Worm (Caenorhabditis elegans): Measurements from ENCODE around the gene chdh-1.

Gene chdh-1

ce11 chrII:8664533-8664932 is 34.2 kb downstream of the chdh-1 start, which contains the start of gene etc-1:
TSS of gene etc-1 (plus strand) at chrII:8664833.
- TF ChIP-seq him-1 (tag; optimal IDR thresholded peaks at IDR 0.05) (no peak), W03F9.2 (tag; optimal IDR thresholded peaks at IDR 0.05) (no peak), dao-5 (tag; optimal IDR thresholded peaks at IDR 0.05) (no peak)

DNA sequence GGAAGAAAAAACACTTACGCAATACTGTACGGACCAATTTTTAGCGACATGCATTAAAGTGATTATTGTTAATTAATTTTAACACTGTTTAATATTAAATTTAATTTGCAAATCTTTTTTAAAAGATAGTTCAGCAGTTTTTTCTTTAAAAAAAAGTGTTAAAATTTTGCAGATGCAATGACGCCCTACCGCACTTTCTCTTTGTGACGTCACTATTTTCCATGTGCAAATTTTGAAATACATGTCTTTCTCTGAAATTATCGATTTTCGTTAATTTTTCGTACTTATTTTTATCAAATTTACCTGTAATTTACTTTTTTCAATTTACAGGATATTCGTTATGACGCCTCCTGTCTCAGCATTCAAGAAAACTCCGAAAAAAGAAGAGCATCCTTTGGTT is 37.2 kb downstream of the chdh-1 start, which contains the start of the genes piga-1 and eif-2Bepsilon:
piga-1 (minus strand) TSS at position 174 of the 400 bp plus-strand sequence.
eif-2Bepsilon (plus strand) TSS at position 331 of the 400 bp plus-strand sequence.
- no peak for TF ChIP-seq dao-5 (tag; optimal IDR thresholded peaks at IDR 0.05)
- TF ChIP-seq him-1 (tag; optimal IDR thresholded peaks at IDR 0.05) = no peak

DNA sequence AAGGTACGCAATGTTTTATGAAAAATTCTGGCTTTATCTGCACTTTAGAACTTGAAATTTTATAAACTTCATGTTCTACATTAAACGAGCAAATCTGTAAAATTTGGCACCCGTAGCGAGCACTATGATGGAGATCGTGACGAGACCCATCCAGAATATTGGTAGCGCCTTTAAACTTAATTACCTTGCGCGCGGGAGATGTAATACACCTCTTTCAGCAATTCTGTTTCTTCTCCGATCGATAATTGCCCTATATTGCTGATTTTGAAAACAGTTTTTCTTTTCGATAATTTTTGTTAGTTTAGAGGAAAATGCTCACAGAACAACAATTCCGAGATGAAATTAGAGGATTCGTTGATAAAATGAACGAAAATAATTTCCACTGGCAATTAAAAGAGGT is 39.9 kb downstream of the chdh-1 start, which contains the start of gene atg-10:
atg-10 (plus strand) TSS at position 301 of the 400 bp plus-strand sequence.
- TF ChIP-seq W03F9.2 (tag; optimal IDR thresholded peaks at IDR 0.05) (no peak), dao-5 (tag; optimal IDR thresholded peaks at IDR 0.05) (no peak), him-1 (tag; optimal IDR thresholded peaks at IDR 0.05) (no peak)

- no peak for TF ChIP-seq W03F9.2 (tag; optimal IDR thresholded peaks at IDR 0.05)
- TF ChIP-seq him-1 (tag; optimal IDR thresholded peaks at IDR 0.05) = no peak
- TF ChIP-seq dao-5 (tag; optimal IDR thresholded peaks at IDR 0.05) = no peak
These were observed 48.0 kb downstream of the chdh-1 start, which contains the start of gene pyr-1 for ce11 chrII:8650644-8651159. TSS of gene pyr-1 (plus strand) at chrII:8651109.

- TF ChIP-seq dao-5 (tag; optimal IDR thresholded peaks at IDR 0.05) (no peak), W03F9.2 (tag; optimal IDR thresholded peaks at IDR 0.05) (no peak), him-1 (tag; optimal IDR thresholded peaks at IDR 0.05) (no peak)
These were observed 49.9 kb downstream of the chdh-1 start for ce11 chrII:8648843-8649242.
